Fruit fly (Drosophila melanogaster) whole organism, embryonic: Measurements from ENCODE around the gene UQCR-14.

Source experiments
- Abd-B ChIP-seq: fragments of 200-800 bp; sonication (Bioruptor generic); optimal IDR thresholded peaks from 2 replicates; lab custom pipeline; 2018; ENCODE audit warnings: missing biosample characterization, mild to moderate bottlenecking, missing genetic modification characterization, moderate library complexity
- Bgb ChIP-seq: fragments of 200-800 bp; sonication (Bioruptor generic); IDR thresholded peaks from 2 replicates; pipeline ENCODE4 v1.3.6; 2022; ENCODE audit warnings: missing biosample characterization, missing genetic modification characterization; ENCODE audit not compliant: partially characterized antibody
- Blimp-1 ChIP-seq: fragments of 200-800 bp; sonication (Bioruptor generic); optimal IDR thresholded peaks from 3 replicates; lab custom pipeline; 2018; ENCODE audit warnings: missing biosample characterization, missing genetic modification characterization, mild to moderate bottlenecking, moderate library complexity, missing genetic modification reagents
- CG11093 ChIP-seq: fragments of 200-800 bp; sonication (Bioruptor generic); IDR thresholded peaks from 3 replicates; pipeline ENCODE4 v1.3.6; 2022; ENCODE audit warnings: missing biosample characterization, missing genetic modification characterization
- CG11504 ChIP-seq: fragments of 200-800 bp; sonication (Bioruptor generic); optimal IDR thresholded peaks from 3 replicates; lab custom pipeline; 2019; ENCODE audit warnings: missing biosample characterization, mild to moderate bottlenecking, missing genetic modification characterization, moderate library complexity
- CG13123 ChIP-seq: fragments of 200-800 bp; sonication (Bioruptor generic); optimal IDR thresholded peaks from 2 replicates; lab custom pipeline; 2016; ENCODE audit warnings: missing biosample characterization, missing genetic modification characterization
- CG13624 ChIP-seq: fragments of 200-800 bp; sonication (Bioruptor generic); optimal IDR thresholded peaks from 2 replicates; lab custom pipeline; 2016; ENCODE audit warnings: missing biosample characterization, missing genetic modification characterization
- CG17385 ChIP-seq: fragments of 200-800 bp; sonication (Bioruptor generic); optimal IDR thresholded peaks from 3 replicates; lab custom pipeline; 2018; ENCODE audit warnings: missing biosample characterization, mild to moderate bottlenecking, missing genetic modification characterization
- CG1792 ChIP-seq: fragments of 200-800 bp; sonication (Bioruptor generic); optimal IDR thresholded peaks from 2 replicates; lab custom pipeline; 2016; ENCODE audit warnings: missing biosample characterization, missing genetic modification characterization
- CG18476 ChIP-seq: fragments of 200-800 bp; sonication (Bioruptor generic); optimal IDR thresholded peaks from 2 replicates; lab custom pipeline; 2016; ENCODE audit warnings: missing biosample characterization, mild to moderate bottlenecking, missing genetic modification characterization
- CG2120 ChIP-seq: fragments of 200-800 bp; sonication (Bioruptor generic); optimal IDR thresholded peaks from 3 replicates; lab custom pipeline; 2016; ENCODE audit warnings: missing biosample characterization, missing genetic modification characterization
- CG30403 ChIP-seq: fragments of 200-800 bp; sonication (Bioruptor generic); optimal IDR thresholded peaks from 3 replicates; lab custom pipeline; 2016; ENCODE audit warnings: missing biosample characterization, missing genetic modification characterization
- CG34422 ChIP-seq: fragments of 200-800 bp; sonication (Bioruptor generic); IDR thresholded peaks from 3 replicates; pipeline ENCODE4 v1.3.6; 2022; ENCODE audit warnings: missing biosample characterization, missing genetic modification characterization
- CG3838 ChIP-seq: fragments of 200-800 bp; sonication (Bioruptor generic); optimal IDR thresholded peaks from 3 replicates; lab custom pipeline; 2016; ENCODE audit warnings: missing biosample characterization, missing genetic modification characterization
- CG5180 ChIP-seq: fragments of 200-800 bp; sonication (Bioruptor generic); optimal IDR thresholded peaks from 3 replicates; lab custom pipeline; 2017; ENCODE audit warnings: missing biosample characterization, missing genetic modification characterization, mild to moderate bottlenecking, moderate library complexity, missing genetic modification reagents
- CG6689 ChIP-seq: fragments of 200-800 bp; sonication (Bioruptor generic); IDR thresholded peaks from 2 replicates; pipeline ENCODE4 v1.3.6; 2022; ENCODE audit warnings: missing biosample characterization, missing genetic modification characterization
- CG6813 ChIP-seq: fragments of 200-800 bp; sonication (Bioruptor generic); optimal IDR thresholded peaks from 2 replicates; lab custom pipeline; 2017; ENCODE audit warnings: missing biosample characterization, missing genetic modification characterization, mild to moderate bottlenecking, moderate library complexity, missing genetic modification reagents
- CG8359 ChIP-seq: fragments of 200-800 bp; sonication (Bioruptor generic); optimal IDR thresholded peaks from 2 replicates; lab custom pipeline; 2017; ENCODE audit warnings: missing biosample characterization, mild to moderate bottlenecking, missing genetic modification characterization, borderline replicate concordance
- CTCF ChIP-seq: fragments of 200-800 bp; sonication (Bioruptor generic); optimal IDR thresholded peaks from 2 replicates; lab custom pipeline; 2017; ENCODE audit warnings: missing biosample characterization, mild to moderate bottlenecking, missing genetic modification characterization, moderate library complexity
- Dip3 ChIP-seq: fragments of 200-800 bp; sonication (Bioruptor generic); optimal IDR thresholded peaks from 3 replicates; lab custom pipeline; 2016; ENCODE audit warnings: missing biosample characterization, missing genetic modification characterization
- Dll ChIP-seq: fragments of 200-800 bp; sonication (Bioruptor generic); IDR thresholded peaks from 4 replicates; pipeline ENCODE4 v1.3.6; 2022; ENCODE audit warnings: missing biosample characterization, missing genetic modification characterization; ENCODE audit not compliant: partially characterized antibody
- Elba2 ChIP-seq: fragments of 200-800 bp; sonication (Bioruptor generic); optimal IDR thresholded peaks from 3 replicates; lab custom pipeline; 2016; ENCODE audit warnings: missing biosample characterization, missing genetic modification characterization
- Fer3 ChIP-seq: fragments of 200-800 bp; sonication (Bioruptor generic); optimal IDR thresholded peaks from 2 replicates; lab custom pipeline; 2018; ENCODE audit warnings: missing biosample characterization, mild to moderate bottlenecking, missing genetic modification characterization, moderate library complexity
- HLH4C ChIP-seq: fragments of 200-800 bp; sonication (Bioruptor generic); IDR thresholded peaks from 3 replicates; pipeline ENCODE4 v1.3.6; 2022; ENCODE audit warnings: missing biosample characterization, missing genetic modification characterization; ENCODE audit not compliant: partially characterized antibody
- Hr3 ChIP-seq: fragments of 200-800 bp; sonication (Bioruptor generic); optimal IDR thresholded peaks from 3 replicates; lab custom pipeline; 2016; ENCODE audit warnings: missing biosample characterization, missing genetic modification characterization
- Hr78 ChIP-seq, 2 experiments: fragments of 200-800 bp in 1 of 2; fragments of >200 bp in 1 of 2; sonication (Bioruptor generic) in 1 of 2; optimal IDR thresholded peaks; 2 replicates each; lab custom pipeline; 2017 to 2019; ENCODE audit warnings: missing biosample characterization in 2 of 2, missing genetic modification characterization in 2 of 2, mild to moderate bottlenecking in 1 of 2, moderate library complexity in 1 of 2
- NfI ChIP-seq: fragments of 200-800 bp; sonication (Bioruptor generic); optimal IDR thresholded peaks from 3 replicates; lab custom pipeline; 2018; ENCODE audit warnings: missing biosample characterization, mild to moderate bottlenecking, missing genetic modification characterization, moderate library complexity
- Oaz ChIP-seq: fragments of 200-800 bp; sonication (Bioruptor generic); IDR thresholded peaks from 2 replicates; pipeline ENCODE4 v1.3.6; 2022; ENCODE audit warnings: missing biosample characterization, missing genetic modification characterization
- Ptx1 ChIP-seq: fragments of 200-800 bp; sonication (Bioruptor generic); IDR thresholded peaks from 2 replicates; pipeline ENCODE4 v1.3.6; 2022; ENCODE audit warnings: missing biosample characterization, missing genetic modification characterization
- Rfx ChIP-seq: fragments of 200-800 bp; sonication (Bioruptor generic); IDR thresholded peaks from 2 replicates; pipeline ENCODE4 v1.3.6; 2022; ENCODE audit warnings: missing biosample characterization, missing genetic modification characterization
- Xrp1 ChIP-seq: fragments of 200-800 bp; sonication (Bioruptor generic); IDR thresholded peaks from 2 replicates; pipeline ENCODE4 v1.3.6; 2022; ENCODE audit warnings: missing biosample characterization, missing genetic modification characterization
- en ChIP-seq: fragments of 200-800 bp; sonication (Bioruptor generic); optimal IDR thresholded peaks from 2 replicates; lab custom pipeline; 2016; ENCODE audit warnings: missing biosample characterization, missing genetic modification characterization
- eyg ChIP-seq: fragments of 200-800 bp; sonication (Bioruptor generic); optimal IDR thresholded peaks from 3 replicates; lab custom pipeline; 2016; ENCODE audit warnings: missing biosample characterization, missing genetic modification characterization
- fd3F ChIP-seq: fragments of 200-800 bp; sonication (Bioruptor generic); optimal IDR thresholded peaks from 2 replicates; lab custom pipeline; 2018; ENCODE audit warnings: missing biosample characterization, mild to moderate bottlenecking, missing genetic modification characterization, moderate library complexity
- fd64A ChIP-seq: fragments of 200-800 bp; sonication (Bioruptor generic); optimal IDR thresholded peaks from 3 replicates; lab custom pipeline; 2018; ENCODE audit warnings: missing biosample characterization, mild to moderate bottlenecking, missing genetic modification characterization
- grau ChIP-seq: fragments of 200-800 bp; optimal IDR thresholded peaks from 3 replicates; lab custom pipeline; 2019; ENCODE audit warnings: missing biosample characterization, mild to moderate bottlenecking, missing genetic modification characterization, moderate library complexity
- ind ChIP-seq: fragments of 200-800 bp; sonication (Bioruptor generic); optimal IDR thresholded peaks from 3 replicates; lab custom pipeline; 2016; ENCODE audit warnings: missing biosample characterization, missing genetic modification characterization
- kni ChIP-seq: fragments of 200-800 bp; sonication (Bioruptor generic); optimal IDR thresholded peaks from 3 replicates; lab custom pipeline; 2017; ENCODE audit warnings: mild to moderate bottlenecking, missing biosample characterization, missing genetic modification reagents, missing genetic modification characterization
- lbe ChIP-seq: fragments of 200-800 bp; sonication (Bioruptor generic); optimal IDR thresholded peaks from 2 replicates; lab custom pipeline; 2016; ENCODE audit warnings: missing biosample characterization, mild to moderate bottlenecking, missing genetic modification characterization
- nau ChIP-seq: fragments of 200-800 bp; sonication (Bioruptor generic); optimal IDR thresholded peaks from 3 replicates; lab custom pipeline; 2017; ENCODE audit warnings: missing biosample characterization, mild to moderate bottlenecking, missing genetic modification characterization, missing genetic modification reagents
- nerfin-1 ChIP-seq: fragments of 200-800 bp; sonication (Bioruptor generic); optimal IDR thresholded peaks from 3 replicates; lab custom pipeline; 2019; ENCODE audit warnings: missing biosample characterization, mild to moderate bottlenecking, missing genetic modification characterization, moderate library complexity
- org-1 ChIP-seq: fragments of 200-800 bp; sonication (Bioruptor generic); optimal IDR thresholded peaks from 2 replicates; lab custom pipeline; 2017; ENCODE audit warnings: missing biosample characterization, missing genetic modification characterization
- peb ChIP-seq: fragments of 200-800 bp; sonication (Bioruptor generic); IDR thresholded peaks from 2 replicates; pipeline ENCODE4 v1.3.6; 2022; ENCODE audit warnings: missing biosample characterization, missing genetic modification characterization
- pum ChIP-seq: fragments of 200-800 bp; sonication (Bioruptor generic); optimal IDR thresholded peaks from 2 replicates; lab custom pipeline; 2016; ENCODE audit warnings: missing biosample characterization, missing genetic modification characterization
- rib ChIP-seq: fragments of 200-800 bp; sonication (Bioruptor generic); IDR thresholded peaks from 2 replicates; pipeline ENCODE4 v1.3.6; 2022; ENCODE audit warnings: missing biosample characterization, missing genetic modification characterization
- sens ChIP-seq: fragments of 200-800 bp; sonication (Bioruptor generic); peaks from one replicate; lab custom pipeline; 2016; ENCODE audit warnings: missing biosample characterization, missing genetic modification characterization
- sisA ChIP-seq: fragments of 200-800 bp; sonication (Bioruptor generic); IDR thresholded peaks from 2 replicates; pipeline ENCODE4 v1.3.6; 2022; ENCODE audit warnings: missing biosample characterization, missing genetic modification characterization
- slbo ChIP-seq: fragments of 200-800 bp; sonication (Bioruptor generic); IDR thresholded peaks from 2 replicates; pipeline ENCODE4 v1.3.6; 2022; ENCODE audit warnings: missing biosample characterization, missing genetic modification characterization
- so ChIP-seq: fragments of 200-800 bp; sonication (Bioruptor generic); IDR thresholded peaks from 3 replicates; pipeline ENCODE4 v1.3.6; 2022; ENCODE audit warnings: missing biosample characterization, missing genetic modification characterization
- ssp ChIP-seq: fragments of 200-800 bp; sonication (Bioruptor generic); IDR thresholded peaks from 2 replicates; pipeline ENCODE4 v1.3.6; 2022; ENCODE audit warnings: missing biosample characterization, missing genetic modification characterization
- yki ChIP-seq: fragments of >200 bp; optimal IDR thresholded peaks from 3 replicates; lab custom pipeline; 2018

Gene UQCR-14

dm6 chrX:16279340-16279941, 6.6 kb upstream of the UQCR-14 start (continued):
- TF ChIP-seq Dll (GFP tag; lab: Robert Waterston, UW), result no peak
- peak; percentile 68 for TF ChIP-seq lbe
- TF ChIP-seq CG6689 (GFP tag; lab: Robert Waterston, UW), result peak; percentile 89
- TF ChIP-seq en, result peak; percentile 67
- TF ChIP-seq Hr3 (GFP tag; lab: Kevin White, UChicago), result peak; percentile 85
- TF ChIP-seq so (GFP tag; lab: Robert Waterston, UW), result peak; percentile 75
- peak; percentile 58 for TF ChIP-seq nerfin-1
- TF ChIP-seq CG3838 (GFP tag; lab: Kevin White, UChicago), result no peak
- peak; percentile 81 for TF ChIP-seq Abd-B (GFP tag; lab: Kevin White, UChicago)
- TF ChIP-seq slbo (GFP tag; lab: Robert Waterston, UW), result peak; percentile 94
- TF ChIP-seq Dip3 (GFP tag; lab: Kevin White, UChicago), result peak; percentile 68
- peak; percentile 80 for TF ChIP-seq org-1 (GFP tag; lab: Kevin White, UChicago)
- TF ChIP-seq Xrp1 (GFP tag; lab: Robert Waterston, UW), result peak; percentile 89
- peak; percentile 73 for TF ChIP-seq grau (tag; lab: Kevin White, UChicago)
- peak; percentile 89 for TF ChIP-seq ind
- peak; percentile 94 for TF ChIP-seq pum (GFP tag; lab: Kevin White, UChicago)
- TF ChIP-seq CG5180 (GFP tag; lab: Kevin White, UChicago), result peak; percentile 54
- TF ChIP-seq sisA, result peak; percentile 94
- peak; percentile 60 for TF ChIP-seq CG8359 (GFP tag; lab: Kevin White, UChicago)
- peak; percentile 16 for TF ChIP-seq CG18476 (GFP tag; lab: Kevin White, UChicago)
- TF ChIP-seq fd64A, result peak; percentile 32
- TF ChIP-seq Fer3 (tag; lab: Kevin White, UChicago), result peak; percentile 75
- 0 out of 3 replicates have a peak, but pooled peaks have one; percentile 19 for TF ChIP-seq HLH4C (GFP tag; lab: Robert Waterston, UW)
- peak; percentile 71 for TF ChIP-seq CG1792 (GFP tag; lab: Kevin White, UChicago)
- peak; percentile 89 for TF ChIP-seq CG11504 (tag; lab: Kevin White, UChicago)
- peak; percentile 74 for TF ChIP-seq CG30403 (GFP tag; lab: Kevin White, UChicago)
- peak; percentile 48 for TF ChIP-seq CTCF (GFP tag; lab: Kevin White, UChicago)
- peak; percentile 59 for TF ChIP-seq nau (GFP tag; lab: Kevin White, UChicago)
- peak; percentile 46 for TF ChIP-seq CG6813
- TF ChIP-seq CG13624 (GFP tag; lab: Kevin White, UChicago), result peak; percentile 82
- TF ChIP-seq yki (lab: Kevin White, UChicago), result no peak
- TF ChIP-seq ssp (GFP tag; lab: Robert Waterston, UW), result peak; percentile 85
- TF ChIP-seq Oaz, result peak; percentile 29; the same call in 1 of the 2 replicates
- TF ChIP-seq NfI (GFP tag; lab: Kevin White, UChicago), result peak; percentile 74
- TF ChIP-seq fd3F, result peak; percentile 52
- TF ChIP-seq Bgb, result peak; percentile 72
- TF ChIP-seq eyg (GFP tag; lab: Kevin White, UChicago), result peak; percentile 63
- TF ChIP-seq CG2120 (GFP tag; lab: Kevin White, UChicago), result peak; percentile 83
- TF ChIP-seq Hr78 (GFP tag; optimal IDR thresholded peaks at IDR 0.05; lab: Kevin White, UChicago), result peak in 1 of 2 experiments; percentile 45
- peak; percentile 99 for TF ChIP-seq sens
- peak; percentile 56 for TF ChIP-seq CG13123 (GFP tag; lab: Kevin White, UChicago)
- TF ChIP-seq peb, result peak; percentile 88
- peak; percentile 92 for TF ChIP-seq CG11093 (GFP tag; lab: Robert Waterston, UW)
- peak; percentile 59 for TF ChIP-seq CG17385 (GFP tag; lab: Kevin White, UChicago)
- peak; percentile 94 for TF ChIP-seq Rfx
- peak; percentile 95 for TF ChIP-seq CG34422 (GFP tag; lab: Robert Waterston, UW)
- TF ChIP-seq Blimp-1 (GFP tag; lab: Kevin White, UChicago), result peak; percentile 68
- peak; percentile 95 for TF ChIP-seq Ptx1 (GFP tag; lab: Robert Waterston, UW)
- no peak for TF ChIP-seq Elba2
- peak; percentile 2 for TF ChIP-seq kni (GFP tag; lab: Kevin White, UChicago)
- peak; percentile 64 for TF ChIP-seq rib (GFP tag; lab: Robert Waterston, UW)
